Fruit fly (Drosophila melanogaster) whole organism, wandering third instar larva: ENCODE data around the gene CaMKII.

ENCODE experiments used
- Dfd ChIP-seq: fragments of >200 bp; optimal IDR thresholded peaks from 2 replicates; lab custom pipeline; 2017; ENCODE audit warnings: missing biosample characterization, missing genetic modification characterization
- sage ChIP-seq: fragments of 200-800 bp; sonication (Bioruptor generic); optimal IDR thresholded peaks from 2 replicates; lab custom pipeline; 2016; ENCODE audit warnings: missing biosample characterization, mild to moderate bottlenecking, missing genetic modification characterization

DNA sequence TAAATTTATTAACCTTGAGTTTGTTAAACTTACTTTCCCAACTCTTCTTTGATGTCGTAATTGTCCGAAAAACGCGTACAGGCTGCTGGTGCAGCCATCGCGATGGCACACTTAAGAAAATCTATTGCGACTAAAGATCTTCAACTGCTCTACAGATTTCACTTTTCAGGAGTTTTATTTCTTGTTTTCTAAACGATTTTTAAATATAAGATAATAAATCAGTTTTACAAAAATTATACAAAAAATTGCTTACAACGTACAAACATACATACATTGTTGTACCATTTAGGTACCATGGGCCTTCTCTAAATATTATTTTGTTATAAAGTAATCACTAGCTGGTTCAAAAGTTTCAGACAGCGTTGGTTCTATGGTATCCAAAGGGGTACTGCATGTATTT lies 3.1 kb downstream of the CaMKII start:
- TF ChIP-seq sage (GFP tag; lab: Kevin White, UChicago) = no peak
- no peak for TF ChIP-seq Dfd (GFP tag; lab: Kevin White, UChicago)
